Worm (Caenorhabditis elegans): ENCODE data around the gene nlp-63.

The nlp-63 gene

ce11 chrII:10139177-10139640, 16.0 kb upstream of the nlp-63 start, which contains the start of gene asah-2:
Gene asah-2 (plus strand): TSS chrII:10139590.
- no peak for TF ChIP-seq him-1 (tag; optimal IDR thresholded peaks at IDR 0.05)
- peak; percentile 68 for TF ChIP-seq nhr-80 (tag; optimal IDR thresholded peaks at IDR 0.05)

ce11 chrII:10144092-10144491, 11.1 kb upstream of the nlp-63 start, which contains the start of gene F27E5.3:
Gene F27E5.3 (minus strand): TSS chrII:10144192.
- TF ChIP-seq Y67H2A.10 (GFP tag; conservative IDR thresholded peaks at IDR 0.05) (no peak), ceh-27 (GFP tag; optimal IDR thresholded peaks at IDR 0.05) (no peak), mel-28 (tag; optimal IDR thresholded peaks at IDR 0.05; ENCODE audit: borderline replicate concordance) (no peak), sea-2 (GFP tag; IDR thresholded peaks at IDR 0.05) (no peak), somi-1 (GFP tag; optimal IDR thresholded peaks at IDR 0.05) (no peak), Y79H2A.3 (GFP tag; conservative IDR thresholded peaks at IDR 0.05) (no peak), ztf-28 (GFP tag; IDR thresholded peaks at IDR 0.05) (no peak), cebp-1 (GFP tag; IDR thresholded peaks at IDR 0.05) (no peak), cebp-1 (tag; optimal IDR thresholded peaks at IDR 0.05) (no peak), F37B4.10 (GFP tag; IDR thresholded peaks at IDR 0.05) (no peak), aptf-2 (GFP tag; conservative IDR thresholded peaks at IDR 0.05) (no peak), madf-10 (tag; optimal IDR thresholded peaks at IDR 0.05) (no peak), ztf-22 (GFP tag; optimal IDR thresholded peaks at IDR 0.05) (no peak)

- TF ChIP-seq zfh-2 (GFP tag; conservative IDR thresholded peaks at IDR 0.05) (0 out of 2 replicates have a peak, but pooled peaks have one; percentile 31), mel-28 (tag; optimal IDR thresholded peaks at IDR 0.05; ENCODE audit: borderline replicate concordance) (no peak), Y95B8A.8 (GFP tag; IDR thresholded peaks at IDR 0.05) (no peak), ets-4 (GFP tag; optimal IDR thresholded peaks at IDR 0.05) (peak; percentile 23), ztf-18 (tag; optimal IDR thresholded peaks at IDR 0.05) (no peak), efl-1 (GFP tag; optimal IDR thresholded peaks at IDR 0.05) (no peak), ccch-3 (GFP tag; optimal IDR thresholded peaks at IDR 0.05) (no peak), athp-1 (tag; optimal IDR thresholded peaks at IDR 0.05) (no peak)
These were observed 8.7 kb upstream of the nlp-63 start, which contains the start of gene pax-3 for ce11 chrII:10146488-10146887. Gene pax-3 (plus strand): TSS chrII:10146570.

ce11 chrII:10147502-10147901, 7.7 kb upstream of the nlp-63 start:
- TF ChIP-seq ceh-79 (tag; optimal IDR thresholded peaks at IDR 0.05) (no peak), attf-5 (GFP tag; optimal IDR thresholded peaks at IDR 0.05) (no peak), ztf-25 (GFP tag; IDR thresholded peaks at IDR 0.05) (no peak), F52B5.7 (tag; optimal IDR thresholded peaks at IDR 0.05) (no peak), F33H1.4 (GFP tag; IDR thresholded peaks at IDR 0.05) (no peak), snpc-4 (GFP tag; optimal IDR thresholded peaks at IDR 0.05) (no peak), snpc-4 (tag; optimal IDR thresholded peaks at IDR 0.05) (no peak), unc-130 (GFP tag; optimal IDR thresholded peaks at IDR 0.05) (no peak), C06A6.2 (GFP tag; conservative IDR thresholded peaks at IDR 0.05) (no peak)

- TF ChIP-seq tlf-1 (GFP tag; optimal IDR thresholded peaks at IDR 0.05) (no peak), lsy-27 (tag; optimal IDR thresholded peaks at IDR 0.05; ENCODE audit: borderline replicate concordance, insufficient read depth) (no peak), ceh-58 (GFP tag; IDR thresholded peaks at IDR 0.05) (no peak), F55B11.4 (tag; optimal IDR thresholded peaks at IDR 0.05; ENCODE audit: borderline replicate concordance, insufficient read depth) (no peak), zfh-2 (GFP tag; conservative IDR thresholded peaks at IDR 0.05) (peak; percentile 61)
These were observed 7.6 kb downstream of the nlp-63 start for ce11 chrII:10162785-10163184.

Data from whole organism, young adult.